Worm (Caenorhabditis elegans): ENCODE data around the gene pap-1.

ce11 chrV:10464746-10465145 is 23.0 kb downstream of the pap-1 start:
- TF ChIP-seq daf-12 (tag; optimal IDR thresholded peaks at IDR 0.05) = no peak
- TF ChIP-seq mdl-1 (tag; optimal IDR thresholded peaks at IDR 0.05) = no peak
- no peak for TF ChIP-seq sea-2 (GFP tag; optimal IDR thresholded peaks at IDR 0.05)
- TF ChIP-seq unc-39 (tag; optimal IDR thresholded peaks at IDR 0.05) = no peak
- no peak for TF ChIP-seq aly-2 (tag; optimal IDR thresholded peaks at IDR 0.05)
- no peak for TF ChIP-seq tbx-2 (tag; optimal IDR thresholded peaks at IDR 0.05)
- TF ChIP-seq fkh-2 (tag; optimal IDR thresholded peaks at IDR 0.05) = no peak
- no peak for TF ChIP-seq egl-27 (tag; optimal IDR thresholded peaks at IDR 0.05)
- TF ChIP-seq ztf-11 (tag; optimal IDR thresholded peaks at IDR 0.05) = no peak
- peak; percentile 39 for TF ChIP-seq nfya-1 (tag; optimal IDR thresholded peaks at IDR 0.05; ENCODE audit: insufficient read depth)
- no peak for TF ChIP-seq R02D3.7 (tag; optimal IDR thresholded peaks at IDR 0.05)
- TF ChIP-seq nhr-28 (tag; optimal IDR thresholded peaks at IDR 0.05) = no peak
- TF ChIP-seq nhr-11 (tag; optimal IDR thresholded peaks at IDR 0.05) = no peak
- TF ChIP-seq nhr-237 (tag; optimal IDR thresholded peaks at IDR 0.05) = no peak

Measured in whole organism, L3 larva.